Worm (Caenorhabditis elegans) whole organism, mixed stage, embryonic: Measurements from ENCODE around the gene Y53F4B.43.

Experiments used
- lsy-2 ChIP-seq: fragments of 150-350 bp; optimal IDR thresholded peaks from 2 replicates; lab custom pipeline; 2014; ENCODE audit warnings: missing biosample characterization, missing genetic modification characterization
- unc-62 ChIP-seq: fragments of 150-350 bp; optimal IDR thresholded peaks from 2 replicates; lab custom pipeline; 2014; ENCODE audit warnings: missing biosample characterization, missing genetic modification reagents, missing genetic modification characterization

DNA sequence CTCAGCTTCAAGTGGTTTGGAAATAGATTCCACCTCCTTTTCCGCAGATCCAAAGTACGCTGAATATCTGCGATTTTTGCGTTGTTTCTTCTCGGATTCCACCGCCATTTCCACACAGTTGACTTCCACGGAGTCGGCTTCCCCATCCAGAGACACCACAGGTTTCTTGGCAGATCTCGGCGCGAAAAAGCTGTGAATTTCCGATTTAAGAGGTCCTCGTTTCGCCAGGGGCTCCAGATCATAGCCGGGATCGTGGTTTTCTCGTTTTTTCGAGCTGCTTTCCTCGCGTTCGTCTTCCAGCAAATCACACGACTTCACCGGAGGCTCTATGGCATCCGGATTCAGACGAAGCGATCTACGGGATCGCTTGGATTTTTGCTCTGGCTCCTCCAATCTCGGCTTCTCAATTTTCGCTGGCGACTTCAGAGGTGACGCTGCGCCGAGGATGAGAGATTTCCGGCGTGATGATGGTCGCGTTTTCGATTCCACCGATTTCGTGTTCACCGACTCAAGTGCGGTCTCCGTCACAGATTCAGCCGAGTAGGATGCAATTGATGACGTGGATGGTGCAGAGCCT, 20.3 kb downstream of the Y53F4B.43 start:
- TF ChIP-seq lsy-2 (tag; lab: Kevin White, UChicago) (no peak), unc-62 (GFP tag; lab: Kevin White, UChicago) (no peak)
